Fruit fly (Drosophila melanogaster) whole organism, embryonic: ENCODE results near the gene Lcp65Ag3.

Experiments
- Abd-B ChIP-seq: fragments of 200-800 bp; sonication (Bioruptor generic); optimal IDR thresholded peaks from 2 replicates; lab custom pipeline; 2018; ENCODE audit warnings: missing biosample characterization, mild to moderate bottlenecking, missing genetic modification characterization, moderate library complexity
- CG1024 ChIP-seq: fragments of 200-800 bp; sonication (Bioruptor generic); IDR thresholded peaks from 2 replicates; pipeline ENCODE4 v1.3.6; 2022; ENCODE audit warnings: missing biosample characterization, missing genetic modification characterization
- CG10462 ChIP-seq: fragments of 200-800 bp; sonication (Bioruptor generic); optimal IDR thresholded peaks from 2 replicates; lab custom pipeline; 2016; ENCODE audit warnings: missing biosample characterization, missing genetic modification characterization
- CG12155 ChIP-seq: fragments of 200-800 bp; sonication (Bioruptor generic); optimal IDR thresholded peaks from 3 replicates; lab custom pipeline; 2016; ENCODE audit warnings: missing biosample characterization, missing genetic modification characterization
- CG12744 ChIP-seq: fragments of 200-800 bp; sonication (Bioruptor generic); optimal IDR thresholded peaks from 2 replicates; lab custom pipeline; 2016; ENCODE audit warnings: missing biosample characterization, missing genetic modification characterization
- CG13123 ChIP-seq: fragments of 200-800 bp; sonication (Bioruptor generic); optimal IDR thresholded peaks from 2 replicates; lab custom pipeline; 2016; ENCODE audit warnings: missing biosample characterization, missing genetic modification characterization
- CG14667 ChIP-seq: fragments of 200-800 bp; sonication (Bioruptor generic); IDR thresholded peaks from 2 replicates; pipeline ENCODE4 v1.3.6; 2022; ENCODE audit warnings: missing biosample characterization, missing genetic modification characterization
- CG15479 ChIP-seq: fragments of 200-800 bp; sonication (Bioruptor generic); optimal IDR thresholded peaks from 3 replicates; lab custom pipeline; 2019; ENCODE audit warnings: missing biosample characterization, mild to moderate bottlenecking, missing genetic modification characterization, moderate library complexity
- CG15696 ChIP-seq: fragments of 200-800 bp; sonication (Bioruptor generic); optimal IDR thresholded peaks from 2 replicates; lab custom pipeline; 2019; ENCODE audit warnings: missing biosample characterization, mild to moderate bottlenecking, missing genetic modification characterization, moderate library complexity
- CG17359 ChIP-seq: fragments of 200-800 bp; sonication (Bioruptor generic); optimal IDR thresholded peaks from 3 replicates; lab custom pipeline; 2018; ENCODE audit warnings: missing biosample characterization, mild to moderate bottlenecking, missing genetic modification characterization, moderate library complexity
- CG17385 ChIP-seq: fragments of 200-800 bp; sonication (Bioruptor generic); optimal IDR thresholded peaks from 3 replicates; lab custom pipeline; 2018; ENCODE audit warnings: missing biosample characterization, mild to moderate bottlenecking, missing genetic modification characterization
- CG18262 ChIP-seq: fragments of 200-800 bp; optimal IDR thresholded peaks from 3 replicates; lab custom pipeline; 2019; ENCODE audit warnings: missing biosample characterization, mild to moderate bottlenecking, missing genetic modification characterization, moderate library complexity
- CG2199 ChIP-seq: fragments of 200-800 bp; sonication (Bioruptor generic); IDR thresholded peaks from 3 replicates; pipeline ENCODE4 v1.3.6; 2022; ENCODE audit warnings: missing biosample characterization, missing genetic modification characterization
- CG2889 ChIP-seq: fragments of 200-800 bp; sonication (Bioruptor generic); IDR thresholded peaks from 3 replicates; pipeline ENCODE4 v1.3.6; 2022; ENCODE audit warnings: missing biosample characterization, missing genetic modification characterization
- CG30431 ChIP-seq: fragments of 200-800 bp; sonication (Bioruptor generic); optimal IDR thresholded peaks from 2 replicates; lab custom pipeline; 2017; ENCODE audit warnings: missing biosample characterization, missing genetic modification characterization
- CG31388 ChIP-seq: fragments of 200-800 bp; sonication (Bioruptor generic); optimal IDR thresholded peaks from 2 replicates; lab custom pipeline; 2016; ENCODE audit warnings: missing biosample characterization, missing genetic modification characterization
- CG4424 ChIP-seq: fragments of 200-800 bp; sonication (Bioruptor generic); optimal IDR thresholded peaks from 3 replicates; lab custom pipeline; 2016; ENCODE audit warnings: missing biosample characterization, missing genetic modification characterization
- CG4820 ChIP-seq: fragments of 200-800 bp; sonication (Bioruptor generic); optimal IDR thresholded peaks from 3 replicates; lab custom pipeline; 2016; ENCODE audit warnings: missing biosample characterization, missing genetic modification characterization
- CG6683 ChIP-seq: fragments of 200-800 bp; sonication (Bioruptor generic); optimal IDR thresholded peaks from 2 replicates; lab custom pipeline; 2017; ENCODE audit warnings: missing biosample characterization, mild to moderate bottlenecking, missing genetic modification characterization, missing genetic modification reagents
- CG8359 ChIP-seq: fragments of 200-800 bp; sonication (Bioruptor generic); optimal IDR thresholded peaks from 2 replicates; lab custom pipeline; 2017; ENCODE audit warnings: missing biosample characterization, mild to moderate bottlenecking, missing genetic modification characterization, borderline replicate concordance
- CG9797 ChIP-seq: fragments of 200-800 bp; sonication (Bioruptor generic); optimal IDR thresholded peaks from 3 replicates; lab custom pipeline; 2018; ENCODE audit warnings: missing biosample characterization, mild to moderate bottlenecking, missing genetic modification characterization
- CG9817 ChIP-seq: fragments of 200-800 bp; sonication (Bioruptor generic); optimal IDR thresholded peaks from 2 replicates; lab custom pipeline; 2018; ENCODE audit warnings: missing biosample characterization, mild to moderate bottlenecking, missing genetic modification characterization, moderate library complexity
- CHES-1-like ChIP-seq: fragments of 200-800 bp; sonication (Bioruptor generic); optimal IDR thresholded peaks from 2 replicates; lab custom pipeline; 2016; ENCODE audit warnings: missing biosample characterization, missing genetic modification characterization
- CoRest ChIP-seq: fragments of 200-800 bp; sonication (Bioruptor generic); optimal IDR thresholded peaks from 3 replicates; lab custom pipeline; 2018; ENCODE audit warnings: missing biosample characterization, mild to moderate bottlenecking, missing genetic modification characterization, moderate library complexity
- Dfd ChIP-seq, 2 experiments: fragments of >200 bp; optimal IDR thresholded peaks; 2 replicates each; lab custom pipeline; 2017; ENCODE audit warnings: missing biosample characterization in 2 of 2, missing genetic modification characterization in 2 of 2
- Eip74EF ChIP-seq, 2 experiments: fragments of 200-800 bp in 1 of 2; fragments of >200 bp in 1 of 2; sonication (Bioruptor generic) in 1 of 2; optimal IDR thresholded peaks; 2 replicates each; lab custom pipeline; 2017 to 2019; ENCODE audit warnings: missing biosample characterization in 2 of 2, missing genetic modification characterization in 2 of 2, mild to moderate bottlenecking in 1 of 2, moderate library complexity in 1 of 2
- HLH3B ChIP-seq: fragments of 200-800 bp; sonication (Bioruptor generic); IDR thresholded peaks from 2 replicates; pipeline ENCODE4 v1.3.6; 2022; ENCODE audit warnings: missing biosample characterization, missing genetic modification characterization
- HLH54F ChIP-seq: fragments of 200-800 bp; sonication (Bioruptor generic); optimal IDR thresholded peaks from 3 replicates; lab custom pipeline; 2016; ENCODE audit warnings: missing biosample characterization, missing genetic modification characterization
- Sox102F ChIP-seq: fragments of 200-800 bp; sonication (Bioruptor generic); optimal IDR thresholded peaks from 2 replicates; lab custom pipeline; 2018; ENCODE audit warnings: missing biosample characterization, mild to moderate bottlenecking, missing genetic modification characterization, moderate library complexity
- Sry-β ChIP-seq: fragments of 200-800 bp; sonication (Bioruptor generic); optimal IDR thresholded peaks from 2 replicates; lab custom pipeline; 2018; ENCODE audit warnings: missing biosample characterization, mild to moderate bottlenecking, missing genetic modification characterization, moderate library complexity
- ara ChIP-seq: fragments of 200-800 bp; sonication (Bioruptor generic); IDR thresholded peaks from 2 replicates; pipeline ENCODE4 v1.3.6; 2022; ENCODE audit warnings: missing biosample characterization, missing genetic modification characterization
- bsh ChIP-seq, 2 experiments: fragments of 200-800 bp; sonication (Bioruptor generic); optimal IDR thresholded peaks; 2 replicates each; lab custom pipeline; 2017 to 2018; ENCODE audit warnings: mild to moderate bottlenecking in 2 of 2, missing biosample characterization in 2 of 2, missing genetic modification characterization in 2 of 2, moderate library complexity in 1 of 2
- cato ChIP-seq: fragments of 200-800 bp; sonication (Bioruptor generic); optimal IDR thresholded peaks from 2 replicates; lab custom pipeline; 2016; ENCODE audit warnings: missing biosample characterization, missing genetic modification characterization, borderline replicate concordance
- chif ChIP-seq, 2 experiments: fragments of 200-800 bp; sonication (Bioruptor generic); optimal IDR thresholded peaks; 3 replicates each; lab custom pipeline; 2016; ENCODE audit warnings: missing biosample characterization in 2 of 2, missing genetic modification characterization in 2 of 2
- dpn ChIP-seq, 2 experiments: fragments of 200-800 bp; sonication (Bioruptor generic); optimal IDR thresholded peaks; 3 replicates each; lab custom pipeline; 2016; ENCODE audit warnings: missing biosample characterization in 2 of 2, missing genetic modification characterization in 2 of 2
- fd64A ChIP-seq: fragments of 200-800 bp; sonication (Bioruptor generic); optimal IDR thresholded peaks from 3 replicates; lab custom pipeline; 2018; ENCODE audit warnings: missing biosample characterization, mild to moderate bottlenecking, missing genetic modification characterization
- fd96Cb ChIP-seq: fragments of 200-800 bp; sonication (Bioruptor generic); optimal IDR thresholded peaks from 2 replicates; lab custom pipeline; 2018; ENCODE audit warnings: missing biosample characterization, mild to moderate bottlenecking, missing genetic modification characterization, moderate library complexity
- gcm ChIP-seq: fragments of 200-800 bp; sonication (Bioruptor generic); optimal IDR thresholded peaks from 2 replicates; lab custom pipeline; 2019; ENCODE audit warnings: missing biosample characterization, mild to moderate bottlenecking, missing genetic modification characterization, moderate library complexity
- hb ChIP-seq: fragments of 200-800 bp; sonication (Bioruptor generic); IDR thresholded peaks from 3 replicates; pipeline ENCODE4 v1.3.6; 2022; ENCODE audit warnings: missing biosample characterization, missing genetic modification characterization; ENCODE audit not compliant: partially characterized antibody
- kah ChIP-seq: fragments of 200-800 bp; sonication (Bioruptor generic); optimal IDR thresholded peaks from 2 replicates; lab custom pipeline; 2018; ENCODE audit warnings: missing biosample characterization, mild to moderate bottlenecking, missing genetic modification characterization
- lmd ChIP-seq: fragments of 200-800 bp; sonication (Bioruptor generic); IDR thresholded peaks from 2 replicates; pipeline ENCODE4 v1.3.6; 2022; ENCODE audit warnings: missing biosample characterization, missing genetic modification characterization
- maf-S ChIP-seq: fragments of 200-800 bp; sonication (Bioruptor generic); optimal IDR thresholded peaks from 2 replicates; lab custom pipeline; 2016; ENCODE audit warnings: missing biosample characterization, missing genetic modification characterization
- repo ChIP-seq: fragments of 200-800 bp; sonication (Bioruptor generic); optimal IDR thresholded peaks from 2 replicates; lab custom pipeline; 2016; ENCODE audit warnings: missing biosample characterization, missing genetic modification characterization
- ro ChIP-seq: fragments of 200-800 bp; sonication (Bioruptor generic); IDR thresholded peaks from 2 replicates; pipeline ENCODE4 v1.3.6; 2022; ENCODE audit warnings: missing biosample characterization, missing genetic modification characterization
- tgo ChIP-seq: fragments of 200-800 bp; sonication (Bioruptor generic); IDR thresholded peaks from 3 replicates; pipeline ENCODE4 v1.3.6; 2022; ENCODE audit warnings: missing biosample characterization, missing genetic modification characterization
- tin ChIP-seq: fragments of 200-800 bp; sonication (Bioruptor generic); optimal IDR thresholded peaks from 3 replicates; lab custom pipeline; 2016; ENCODE audit warnings: missing biosample characterization, missing genetic modification characterization
- tio ChIP-seq: fragments of 200-800 bp; sonication (Bioruptor generic); optimal IDR thresholded peaks from 2 replicates; lab custom pipeline; 2017; ENCODE audit warnings: missing biosample characterization, missing genetic modification characterization, inconsistent platforms
- trem ChIP-seq: fragments of 200-800 bp; optimal IDR thresholded peaks from 3 replicates; lab custom pipeline; 2019; ENCODE audit warnings: missing biosample characterization, mild to moderate bottlenecking, missing genetic modification characterization, moderate library complexity
- wek ChIP-seq: fragments of 200-800 bp; sonication (Bioruptor generic); optimal IDR thresholded peaks from 3 replicates; lab custom pipeline; 2018; ENCODE audit warnings: missing biosample characterization, mild to moderate bottlenecking, missing genetic modification characterization, moderate library complexity
- zen ChIP-seq: fragments of 200-800 bp; sonication (Bioruptor generic); optimal IDR thresholded peaks from 3 replicates; lab custom pipeline; 2018; ENCODE audit warnings: missing biosample characterization, mild to moderate bottlenecking, missing genetic modification characterization, moderate library complexity
- zfh1 ChIP-seq: fragments of 200-800 bp; sonication (Bioruptor generic); IDR thresholded peaks from 3 replicates; pipeline ENCODE4 v1.3.6; 2022; ENCODE audit warnings: missing biosample characterization, missing genetic modification characterization

Gene Lcp65Ag3

DNA sequence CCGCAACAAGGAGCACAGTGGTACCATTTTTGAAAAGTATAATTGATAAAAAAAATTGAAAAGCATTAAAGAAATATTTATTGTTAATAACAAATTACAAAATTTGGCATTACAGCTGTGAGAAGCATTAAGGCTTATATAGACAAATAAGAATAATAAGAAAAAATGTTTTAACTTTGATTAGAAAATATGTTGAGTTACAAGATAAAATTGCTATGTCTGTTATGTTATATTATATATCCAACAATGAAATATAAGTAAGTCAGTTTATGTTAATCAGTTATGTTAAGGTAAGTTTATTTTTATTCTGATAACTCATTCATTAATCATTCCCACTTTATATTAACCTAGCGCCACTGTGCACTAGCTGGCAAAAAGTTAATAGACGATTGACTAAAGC, 29.1 kb upstream of the Lcp65Ag3 start (continued):
- TF ChIP-seq CG13123 (GFP tag; lab: Kevin White, UChicago) (no peak), tin (GFP tag; lab: Kevin White, UChicago) (no peak), CG4820 (GFP tag; lab: Kevin White, UChicago) (no peak), lmd (GFP tag; lab: Robert Waterston, UW) (no peak), CG6683 (no peak), CG2199 (no peak), trem (tag; lab: Kevin White, UChicago) (peak; percentile 16), CG15479 (GFP tag; lab: Kevin White, UChicago) (no peak), CG31388 (GFP tag; lab: Kevin White, UChicago) (no peak), HLH3B (GFP tag; lab: Robert Waterston, UW) (no peak), CoRest (tag; lab: Kevin White, UChicago) (peak; percentile 26), CG8359 (no peak), CG2889 (no peak), repo (GFP tag; lab: Kevin White, UChicago) (no peak), zfh1 (GFP tag; lab: Robert Waterston, UW) (no peak), CG12744 (GFP tag; lab: Kevin White, UChicago) (no peak), bsh (GFP tag; optimal IDR thresholded peaks at IDR 0.05; lab: Kevin White, UChicago) (peak in 1 of 2 experiments; percentile 17), tgo (GFP tag; lab: Robert Waterston, UW) (no peak), CG18262 (tag; lab: Kevin White, UChicago) (peak; percentile 71), CG9797 (GFP tag; lab: Kevin White, UChicago) (no peak), CG4424 (GFP tag; lab: Kevin White, UChicago) (peak; percentile 7), chif (GFP tag; optimal IDR thresholded peaks at IDR 0.05; lab: Kevin White, UChicago) (no peak), CG12155 (GFP tag; lab: Kevin White, UChicago) (no peak), CG17385 (no peak), gcm (GFP tag; lab: Kevin White, UChicago) (no peak), dpn (GFP tag; optimal IDR thresholded peaks at IDR 0.05; lab: Kevin White, UChicago) (no peak), CG9817 (tag; lab: Kevin White, UChicago) (no peak), CG10462 (GFP tag; lab: Kevin White, UChicago) (no peak), fd64A (no peak), CG1024 (GFP tag; lab: Robert Waterston, UW) (no peak), CG30431 (GFP tag; lab: Kevin White, UChicago) (no peak), CG14667 (GFP tag; lab: Robert Waterston, UW) (no peak), ara (GFP tag; lab: Robert Waterston, UW) (no peak), maf-S (GFP tag; lab: Kevin White, UChicago) (no peak), HLH54F (GFP tag; lab: Kevin White, UChicago) (no peak), Sry-β (GFP tag; lab: Kevin White, UChicago) (no peak), Dfd (GFP tag; optimal IDR thresholded peaks at IDR 0.05; lab: Kevin White, UChicago) (no peak), wek (GFP tag; lab: Kevin White, UChicago) (no peak), Abd-B (no peak), CG15696 (tag; lab: Kevin White, UChicago) (peak; percentile 16), cato (no peak), kah (GFP tag; lab: Kevin White, UChicago) (no peak), CG17359 (tag; lab: Kevin White, UChicago) (peak; percentile 2), tio (GFP tag; lab: Kevin White, UChicago) (no peak), hb (GFP tag; lab: Robert Waterston, UW) (no peak), Sox102F (GFP tag; lab: Kevin White, UChicago) (no peak), CHES-1-like (GFP tag; lab: Kevin White, UChicago) (no peak), zen (tag; lab: Kevin White, UChicago) (no peak), ro (GFP tag; lab: Robert Waterston, UW) (no peak), fd96Cb (tag; lab: Kevin White, UChicago) (peak; percentile 1), Eip74EF (GFP tag; optimal IDR thresholded peaks at IDR 0.05; lab: Kevin White, UChicago) (no peak)
